Fruit fly (Drosophila melanogaster): ENCODE results near the gene Slip1.

DNA sequence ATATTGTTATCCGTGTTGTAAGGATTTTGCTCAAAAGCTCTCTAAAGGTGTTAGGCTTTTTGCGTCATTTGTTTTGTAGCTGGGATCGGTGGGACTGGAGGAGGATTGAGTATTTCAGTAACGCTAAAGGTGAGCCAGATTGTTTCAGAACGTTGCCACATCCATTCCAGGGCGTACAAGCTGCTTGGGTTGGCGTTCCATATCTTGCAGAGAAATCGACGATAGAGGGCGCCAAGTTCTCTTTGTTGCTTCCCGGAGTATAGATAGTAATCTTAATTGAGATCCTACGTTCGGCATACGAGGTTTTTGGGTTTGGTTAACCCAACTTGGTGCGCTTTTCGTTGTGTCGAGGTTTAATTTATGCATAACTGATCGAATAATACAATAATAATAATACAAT lies 55.2 kb downstream of the Slip1 start:
- TF ChIP-seq psq (optimal IDR thresholded peaks at IDR 0.05) = no peak
- no peak for TF ChIP-seq Sin3A (optimal IDR thresholded peaks at IDR 0.05)
- no peak for TF ChIP-seq ttk (optimal IDR thresholded peaks at IDR 0.05)
